Worm (Caenorhabditis elegans): Measurements from ENCODE around the gene Y39B6A.41.

DNA sequence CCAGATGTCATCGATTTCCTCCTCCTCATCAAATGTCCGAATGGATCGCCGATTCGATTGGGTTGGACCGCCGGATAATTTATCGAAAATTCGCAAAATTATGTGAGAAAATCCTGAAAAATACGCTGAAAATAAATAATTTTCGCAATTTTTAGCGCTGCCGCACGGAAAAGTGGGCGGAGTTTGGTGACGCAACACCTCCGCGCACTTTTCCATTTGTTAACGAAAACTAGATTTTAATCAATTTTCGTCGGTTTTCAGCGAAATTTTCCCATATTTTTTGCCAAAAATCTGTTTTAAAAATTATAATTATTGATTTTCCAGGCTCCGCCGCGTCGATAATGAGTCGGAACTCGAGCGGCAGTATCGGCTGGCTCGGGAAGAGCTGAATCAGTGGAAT is 23.2 kb upstream of the Y39B6A.41 start, which contains the start of gene Y39B6A.34:
- TF ChIP-seq elt-2 (tag; optimal IDR thresholded peaks at IDR 0.05) (peak; percentile 16), ama-1 (optimal IDR thresholded peaks at IDR 0.05) (no peak), pha-2 (tag; optimal IDR thresholded peaks at IDR 0.05) (no peak), ets-4 (tag; optimal IDR thresholded peaks at IDR 0.05) (no peak), fkh-10 (GFP tag; optimal IDR thresholded peaks at IDR 0.05) (no peak), sox-4 (tag; optimal IDR thresholded peaks at IDR 0.05) (no peak), pha-4 (tag; optimal IDR thresholded peaks at IDR 0.05) (no peak), ceh-6 (GFP tag; optimal IDR thresholded peaks at IDR 0.05) (no peak), tbx-2 (tag; optimal IDR thresholded peaks at IDR 0.05) (no peak), fkh-6 (tag; optimal IDR thresholded peaks at IDR 0.05) (no peak), hlh-6 (tag; optimal IDR thresholded peaks at IDR 0.05) (no peak), unc-55 (GFP tag; optimal IDR thresholded peaks at IDR 0.05) (no peak), syd-9 (tag; optimal IDR thresholded peaks at IDR 0.05) (no peak)
